Fruit fly (Drosophila melanogaster): ENCODE data around the gene twit.

Gene twit

dm6 chr2L:20881353-20882079 lies 29.1 kb downstream of the twit start (continued):
- TF ChIP-seq CG1233 (GFP tag; optimal IDR thresholded peaks at IDR 0.05) (no peak), toy (GFP tag; IDR thresholded peaks at IDR 0.05) (peak; percentile 61; the same call in 1 of the 2 replicates), her (GFP tag; optimal IDR thresholded peaks at IDR 0.05) (peak; percentile 39), stc (GFP tag; IDR thresholded peaks at IDR 0.05) (no peak; the same call in 1 of the 2 replicates), CG8281 (tag; optimal IDR thresholded peaks at IDR 0.05) (no peak), CG32767 (GFP tag; IDR thresholded peaks at IDR 0.05) (no peak), CG2889 (GFP tag; IDR thresholded peaks at IDR 0.05) (no peak), zen (tag; optimal IDR thresholded peaks at IDR 0.05) (no peak), pho (GFP tag; optimal IDR thresholded peaks at IDR 0.05) (peak; percentile 70), tap (tag; optimal IDR thresholded peaks at IDR 0.05) (no peak), CG6175 (GFP tag; IDR thresholded peaks at IDR 0.05) (0 out of 3 replicates have a peak, but pooled peaks have one; percentile 28), HmgZ (tag; optimal IDR thresholded peaks at IDR 0.05) (no peak), crp (GFP tag; optimal IDR thresholded peaks at IDR 0.05) (no peak), sc (optimal IDR thresholded peaks at IDR 0.05) (no peak), sc (GFP tag; optimal IDR thresholded peaks at IDR 0.05) (no peak), CG18764 (GFP tag; optimal IDR thresholded peaks at IDR 0.05) (peak; percentile 17), Sox102F (GFP tag; optimal IDR thresholded peaks at IDR 0.05) (peak; percentile 56), Max (GFP tag; optimal IDR thresholded peaks at IDR 0.05) (peak; percentile 20), Elba2 (GFP tag; optimal IDR thresholded peaks at IDR 0.05) (no peak), Blimp-1 (GFP tag; optimal IDR thresholded peaks at IDR 0.05) (peak; percentile 22), H15 (GFP tag; IDR thresholded peaks at IDR 0.05) (0 out of 3 replicates have a peak, but pooled peaks have one; percentile 42), PHDP (tag; optimal IDR thresholded peaks at IDR 0.05) (peak; percentile 39), Bgb (GFP tag; IDR thresholded peaks at IDR 0.05; ENCODE audit: partially characterized antibody) (no peak), CG14050 (GFP tag; IDR thresholded peaks at IDR 0.05) (peak; percentile 21; the same call in 1 of the 3 replicates), lilli (GFP tag; optimal IDR thresholded peaks at IDR 0.05) (peak; percentile 83), CG43689 (GFP tag; IDR thresholded peaks at IDR 0.05) (0 out of 2 replicates have a peak, but pooled peaks have one; percentile 17), CG15269 (tag; optimal IDR thresholded peaks at IDR 0.05) (peak; percentile 54), ttk (GFP tag; IDR thresholded peaks at IDR 0.05) (no peak), kay (GFP tag; optimal IDR thresholded peaks at IDR 0.05) (peak; percentile 27), Myb (GFP tag; optimal IDR thresholded peaks at IDR 0.05) (peak; percentile 44), CG15696 (tag; optimal IDR thresholded peaks at IDR 0.05) (peak; percentile 27), Dbx (GFP tag; IDR thresholded peaks at IDR 0.05) (peak; percentile 72; the same call in 2 of the 3 replicates), NC2β (GFP tag; optimal IDR thresholded peaks at IDR 0.05) (no peak), Hr78 (GFP tag; optimal IDR thresholded peaks at IDR 0.05) (no peak), CG10979 (tag; optimal IDR thresholded peaks at IDR 0.05) (peak; percentile 6), CG12104 (GFP tag; optimal IDR thresholded peaks at IDR 0.05) (no peak), Abd-B (GFP tag; optimal IDR thresholded peaks at IDR 0.05) (no peak), Fer3 (tag; optimal IDR thresholded peaks at IDR 0.05) (peak; percentile 70), CG34422 (GFP tag; IDR thresholded peaks at IDR 0.05) (no peak), gem (tag; optimal IDR thresholded peaks at IDR 0.05) (peak; percentile 67), dpn (GFP tag; optimal IDR thresholded peaks at IDR 0.05) (peak; percentile 50 to 59), Rx (GFP tag; IDR thresholded peaks at IDR 0.05) (no peak), ro (GFP tag; IDR thresholded peaks at IDR 0.05) (0 out of 2 replicates have a peak, but pooled peaks have one; percentile 12), CG31388 (GFP tag; optimal IDR thresholded peaks at IDR 0.05) (no peak), ranshi (GFP tag; IDR thresholded peaks at IDR 0.05) (no peak), CG6765 (GFP tag; optimal IDR thresholded peaks at IDR 0.05) (no peak), CG8089 (GFP tag; optimal IDR thresholded peaks at IDR 0.05) (no peak), ci (GFP tag; IDR thresholded peaks at IDR 0.05) (peak; percentile 60; the same call in 1 of the 3 replicates), tin (GFP tag; optimal IDR thresholded peaks at IDR 0.05) (peak; percentile 41)

Measured in whole organism, embryonic.